Fruit fly (Drosophila melanogaster) whole organism, embryonic: ENCODE data around the gene CG12290.

Source experiments
- Asciz ChIP-seq: fragments of 200-800 bp; sonication (Bioruptor generic); optimal IDR thresholded peaks from 2 replicates; lab custom pipeline; 2017; ENCODE audit warnings: missing biosample characterization, mild to moderate bottlenecking, missing genetic modification characterization, missing genetic modification reagents
- Blimp-1 ChIP-seq: fragments of 200-800 bp; sonication (Bioruptor generic); optimal IDR thresholded peaks from 3 replicates; lab custom pipeline; 2018; ENCODE audit warnings: missing biosample characterization, missing genetic modification characterization, mild to moderate bottlenecking, moderate library complexity, missing genetic modification reagents
- CG10565 ChIP-seq: fragments of 200-800 bp; sonication (Bioruptor generic); optimal IDR thresholded peaks from 3 replicates; lab custom pipeline; 2016; ENCODE audit warnings: missing biosample characterization, mild to moderate bottlenecking, missing genetic modification characterization
- CG11695 ChIP-seq: fragments of 200-800 bp; sonication (Bioruptor generic); IDR thresholded peaks from 3 replicates; pipeline ENCODE4 v1.3.6; 2022; ENCODE audit warnings: missing biosample characterization, missing genetic modification characterization
- CG12659 ChIP-seq: fragments of 200-800 bp; sonication (Bioruptor generic); optimal IDR thresholded peaks from 3 replicates; lab custom pipeline; 2017; ENCODE audit warnings: mild to moderate bottlenecking, missing biosample characterization, missing genetic modification reagents, missing genetic modification characterization
- CG12744 ChIP-seq: fragments of 200-800 bp; sonication (Bioruptor generic); optimal IDR thresholded peaks from 2 replicates; lab custom pipeline; 2016; ENCODE audit warnings: missing biosample characterization, missing genetic modification characterization
- CG14965 ChIP-seq: fragments of 200-800 bp; sonication (Bioruptor generic); optimal IDR thresholded peaks from 2 replicates; lab custom pipeline; 2016; ENCODE audit warnings: missing biosample characterization, missing genetic modification characterization, borderline replicate concordance
- CG1792 ChIP-seq: fragments of 200-800 bp; sonication (Bioruptor generic); optimal IDR thresholded peaks from 2 replicates; lab custom pipeline; 2016; ENCODE audit warnings: missing biosample characterization, missing genetic modification characterization
- CG18599 ChIP-seq: fragments of 200-800 bp; sonication (Bioruptor generic); optimal IDR thresholded peaks from 3 replicates; lab custom pipeline; 2017; ENCODE audit warnings: missing biosample characterization, missing genetic modification characterization, mild to moderate bottlenecking, moderate library complexity, missing genetic modification reagents
- CG18619 ChIP-seq: fragments of 200-800 bp; sonication (Bioruptor generic); optimal IDR thresholded peaks from 3 replicates; lab custom pipeline; 2017; ENCODE audit warnings: missing biosample characterization, mild to moderate bottlenecking, missing genetic modification characterization
- CG2202 ChIP-seq: fragments of 200-800 bp; sonication (Bioruptor generic); optimal IDR thresholded peaks from 2 replicates; lab custom pipeline; 2018; ENCODE audit warnings: missing biosample characterization, mild to moderate bottlenecking, missing genetic modification characterization
- CG33557 ChIP-seq: fragments of 200-800 bp; sonication (Bioruptor generic); optimal IDR thresholded peaks from 2 replicates; lab custom pipeline; 2019; ENCODE audit warnings: missing biosample characterization, mild to moderate bottlenecking, missing genetic modification characterization, moderate library complexity
- CG42726 ChIP-seq: fragments of 200-800 bp; sonication (Bioruptor generic); IDR thresholded peaks from 2 replicates; pipeline ENCODE4 v1.3.6; 2022; ENCODE audit warnings: missing biosample characterization, missing genetic modification characterization; ENCODE audit not compliant: partially characterized antibody
- CG4424 ChIP-seq: fragments of 200-800 bp; sonication (Bioruptor generic); optimal IDR thresholded peaks from 3 replicates; lab custom pipeline; 2016; ENCODE audit warnings: missing biosample characterization, missing genetic modification characterization
- CG7745 ChIP-seq: fragments of 200-800 bp; sonication (Bioruptor generic); optimal IDR thresholded peaks from 2 replicates; lab custom pipeline; 2018; ENCODE audit warnings: missing biosample characterization, mild to moderate bottlenecking, missing genetic modification characterization, moderate library complexity
- CTCF ChIP-seq: fragments of 200-800 bp; sonication (Bioruptor generic); optimal IDR thresholded peaks from 2 replicates; lab custom pipeline; 2017; ENCODE audit warnings: missing biosample characterization, mild to moderate bottlenecking, missing genetic modification characterization, moderate library complexity
- CrebB ChIP-seq: fragments of 200-800 bp; sonication (Bioruptor generic); optimal IDR thresholded peaks from 3 replicates; lab custom pipeline; 2018; ENCODE audit warnings: missing biosample characterization, mild to moderate bottlenecking, missing genetic modification characterization
- D19A ChIP-seq: fragments of 200-800 bp; optimal IDR thresholded peaks from 3 replicates; lab custom pipeline; 2019; ENCODE audit warnings: missing biosample characterization, mild to moderate bottlenecking, missing genetic modification characterization, moderate library complexity
- Dbx ChIP-seq: fragments of 200-800 bp; sonication (Bioruptor generic); IDR thresholded peaks from 3 replicates; pipeline ENCODE4 v1.3.6; 2022; ENCODE audit warnings: missing biosample characterization, missing genetic modification characterization
- Dek ChIP-seq: fragments of 200-800 bp; sonication (Bioruptor generic); optimal IDR thresholded peaks from 3 replicates; lab custom pipeline; 2019; ENCODE audit warnings: missing biosample characterization, mild to moderate bottlenecking, missing genetic modification characterization, moderate library complexity
- E2f1 ChIP-seq: fragments of 200-800 bp; sonication (Bioruptor generic); IDR thresholded peaks from 2 replicates; pipeline ENCODE4 v1.3.6; 2022; ENCODE audit warnings: missing biosample characterization, missing genetic modification characterization
- HLH3B ChIP-seq: fragments of 200-800 bp; sonication (Bioruptor generic); IDR thresholded peaks from 2 replicates; pipeline ENCODE4 v1.3.6; 2022; ENCODE audit warnings: missing biosample characterization, missing genetic modification characterization
- HLH54F ChIP-seq: fragments of 200-800 bp; sonication (Bioruptor generic); optimal IDR thresholded peaks from 3 replicates; lab custom pipeline; 2016; ENCODE audit warnings: missing biosample characterization, missing genetic modification characterization
- Hmr ChIP-seq: fragments of 200-800 bp; sonication (Bioruptor generic); optimal IDR thresholded peaks from 3 replicates; lab custom pipeline; 2017; ENCODE audit warnings: mild to moderate bottlenecking, missing biosample characterization, missing genetic modification reagents, missing genetic modification characterization
- Hmx ChIP-seq: fragments of 200-800 bp; sonication (Bioruptor generic); optimal IDR thresholded peaks from 2 replicates; lab custom pipeline; 2016; ENCODE audit warnings: missing biosample characterization, missing genetic modification characterization
- Mes4 ChIP-seq: fragments of 200-800 bp; sonication (Bioruptor generic); optimal IDR thresholded peaks from 2 replicates; lab custom pipeline; 2016; ENCODE audit warnings: missing biosample characterization, missing genetic modification characterization
- Opbp ChIP-seq: fragments of 200-800 bp; sonication (Bioruptor generic); IDR thresholded peaks from 3 replicates; pipeline ENCODE4 v1.3.6; 2022; ENCODE audit warnings: missing biosample characterization, missing genetic modification characterization; ENCODE audit not compliant: partially characterized antibody
- bigmax ChIP-seq: fragments of 200-800 bp; sonication (Bioruptor generic); optimal IDR thresholded peaks from 2 replicates; lab custom pipeline; 2018; ENCODE audit warnings: missing biosample characterization, mild to moderate bottlenecking, missing genetic modification characterization
- bsh ChIP-seq, 2 experiments: fragments of 200-800 bp; sonication (Bioruptor generic); optimal IDR thresholded peaks; 2 replicates each; lab custom pipeline; 2017 to 2018; ENCODE audit warnings: mild to moderate bottlenecking in 2 of 2, missing biosample characterization in 2 of 2, missing genetic modification characterization in 2 of 2, moderate library complexity in 1 of 2
- chif ChIP-seq, 2 experiments: fragments of 200-800 bp; sonication (Bioruptor generic); optimal IDR thresholded peaks; 3 replicates each; lab custom pipeline; 2016; ENCODE audit warnings: missing biosample characterization in 2 of 2, missing genetic modification characterization in 2 of 2
- en ChIP-seq: fragments of 200-800 bp; sonication (Bioruptor generic); optimal IDR thresholded peaks from 2 replicates; lab custom pipeline; 2016; ENCODE audit warnings: missing biosample characterization, missing genetic modification characterization
- exex ChIP-seq: fragments of 200-800 bp; sonication (Bioruptor generic); optimal IDR thresholded peaks from 4 replicates; lab custom pipeline; 2018; ENCODE audit warnings: missing biosample characterization, mild to moderate bottlenecking, missing genetic modification characterization, moderate library complexity
- grn ChIP-seq: fragments of 200-800 bp; sonication (Bioruptor generic); optimal IDR thresholded peaks from 3 replicates; lab custom pipeline; 2017; ENCODE audit warnings: missing biosample characterization, missing genetic modification characterization
- kah ChIP-seq: fragments of 200-800 bp; sonication (Bioruptor generic); optimal IDR thresholded peaks from 2 replicates; lab custom pipeline; 2018; ENCODE audit warnings: missing biosample characterization, mild to moderate bottlenecking, missing genetic modification characterization
- kni ChIP-seq: fragments of 200-800 bp; sonication (Bioruptor generic); optimal IDR thresholded peaks from 3 replicates; lab custom pipeline; 2017; ENCODE audit warnings: mild to moderate bottlenecking, missing biosample characterization, missing genetic modification reagents, missing genetic modification characterization
- knrl ChIP-seq: fragments of 200-800 bp; sonication (Bioruptor generic); IDR thresholded peaks from 3 replicates; pipeline ENCODE4 v1.3.6; 2022; ENCODE audit warnings: missing biosample characterization, missing genetic modification characterization; ENCODE audit not compliant: partially characterized antibody
- lbe ChIP-seq: fragments of 200-800 bp; sonication (Bioruptor generic); optimal IDR thresholded peaks from 2 replicates; lab custom pipeline; 2016; ENCODE audit warnings: missing biosample characterization, mild to moderate bottlenecking, missing genetic modification characterization
- lilli ChIP-seq: fragments of 200-800 bp; sonication (Bioruptor generic); optimal IDR thresholded peaks from 3 replicates; lab custom pipeline; 2016; ENCODE audit warnings: missing biosample characterization, missing genetic modification characterization
- lov ChIP-seq, 2 experiments: fragments of 200-800 bp in 1 of 2; fragments of >200 bp in 1 of 2; sonication (Bioruptor generic) in 1 of 2; IDR thresholded peaks in 1 of 2; optimal IDR thresholded peaks in 1 of 2; 2 replicates in 1 of 2; 3 replicates in 1 of 2; pipeline versions ENCODE4 v1.3.6 to Lab custom; 2017 to 2022; ENCODE audit warnings: missing biosample characterization in 1 of 2, missing genetic modification characterization in 1 of 2
- maf-S ChIP-seq: fragments of 200-800 bp; sonication (Bioruptor generic); optimal IDR thresholded peaks from 2 replicates; lab custom pipeline; 2016; ENCODE audit warnings: missing biosample characterization, missing genetic modification characterization
- nerfin-2 ChIP-seq: fragments of 200-800 bp; sonication (Bioruptor generic); IDR thresholded peaks from 2 replicates; pipeline ENCODE4 v1.3.6; 2022; ENCODE audit warnings: missing biosample characterization, missing genetic modification characterization; ENCODE audit not compliant: partially characterized antibody
- onecut ChIP-seq: fragments of 200-800 bp; sonication (Bioruptor generic); IDR thresholded peaks from 2 replicates; pipeline ENCODE4 v1.3.6; 2022; ENCODE audit warnings: missing biosample characterization, missing genetic modification characterization
- psq ChIP-seq: fragments of 200-800 bp; sonication (Bioruptor generic); optimal IDR thresholded peaks from 2 replicates; lab custom pipeline; 2017; ENCODE audit warnings: missing biosample characterization, missing genetic modification characterization
- ranshi ChIP-seq: fragments of 200-800 bp; sonication (Bioruptor generic); IDR thresholded peaks from 2 replicates; pipeline ENCODE4 v1.3.6; 2022; ENCODE audit warnings: missing biosample characterization, missing genetic modification characterization
- ro ChIP-seq: fragments of 200-800 bp; sonication (Bioruptor generic); IDR thresholded peaks from 2 replicates; pipeline ENCODE4 v1.3.6; 2022; ENCODE audit warnings: missing biosample characterization, missing genetic modification characterization
- slou ChIP-seq: fragments of 200-800 bp; sonication (Bioruptor generic); optimal IDR thresholded peaks from 3 replicates; lab custom pipeline; 2016; ENCODE audit warnings: missing biosample characterization, missing genetic modification characterization
- sna ChIP-seq: fragments of 200-800 bp; sonication (Bioruptor generic); IDR thresholded peaks from 2 replicates; pipeline ENCODE4 v1.3.6; 2022; ENCODE audit warnings: missing biosample characterization, missing genetic modification characterization; ENCODE audit not compliant: partially characterized antibody
- stc ChIP-seq: fragments of 200-800 bp; sonication (Bioruptor generic); IDR thresholded peaks from 2 replicates; pipeline ENCODE4 v1.3.6; 2022; ENCODE audit warnings: missing biosample characterization, missing genetic modification characterization
- usp ChIP-seq: fragments of >200 bp; optimal IDR thresholded peaks from 2 replicates; lab custom pipeline; 2017; ENCODE audit warnings: missing biosample characterization, missing genetic modification characterization
- z ChIP-seq: fragments of 200-800 bp; sonication (Bioruptor generic); IDR thresholded peaks from 3 replicates; pipeline ENCODE4 v1.3.6; 2022; ENCODE audit warnings: missing biosample characterization, missing genetic modification characterization

CG12290 gene

dm6 chr3R:26230016-26230415 is at the start of gene CG12290 (continued):
- TF ChIP-seq CG42726 (GFP tag; lab: Robert Waterston, UW) (peak; percentile 48; the same call in 1 of the 2 replicates), CG11695 (0 out of 3 replicates have a peak, but pooled peaks have one; percentile 43), CG33557 (no peak), ro (GFP tag; lab: Robert Waterston, UW) (no peak), psq (GFP tag; lab: Kevin White, UChicago) (no peak), Hmx (GFP tag; lab: Kevin White, UChicago) (no peak), nerfin-2 (GFP tag; lab: Robert Waterston, UW) (no peak), grn (no peak), CTCF (GFP tag; lab: Kevin White, UChicago) (no peak), HLH54F (no peak), ranshi (peak; percentile 16; the same call in 1 of the 2 replicates), CG2202 (tag; lab: Kevin White, UChicago) (no peak), CG18619 (no peak), kni (GFP tag; lab: Kevin White, UChicago) (no peak), CG18599 (peak; percentile 8), z (GFP tag; lab: Robert Waterston, UW) (peak; percentile 74; the same call in 2 of the 3 replicates), sna (GFP tag; lab: Robert Waterston, UW) (peak; percentile 29), lbe (GFP tag; lab: Kevin White, UChicago) (no peak), slou (GFP tag; lab: Kevin White, UChicago) (no peak), CG4424 (no peak), kah (GFP tag; lab: Kevin White, UChicago) (peak; percentile 53), Mes4 (GFP tag; lab: Kevin White, UChicago) (peak; percentile 13), CG12659 (GFP tag; lab: Kevin White, UChicago) (peak; percentile 13), Dbx (peak; percentile 57; the same call in 2 of the 3 replicates), Blimp-1 (peak; percentile 11), Opbp (GFP tag; lab: Robert Waterston, UW) (0 out of 3 replicates have a peak, but pooled peaks have one; percentile 28), bsh (GFP tag; optimal IDR thresholded peaks at IDR 0.05; lab: Kevin White, UChicago) (peak; percentile 2 to 16), en (GFP tag; lab: Kevin White, UChicago) (no peak), lilli (GFP tag; lab: Kevin White, UChicago) (peak; percentile 39), Dek (no peak), CG14965 (GFP tag; lab: Kevin White, UChicago) (no peak), onecut (GFP tag; lab: Robert Waterston, UW) (peak; percentile 33; the same call in 1 of the 2 replicates), CG7745 (tag; lab: Kevin White, UChicago) (no peak), maf-S (GFP tag; lab: Kevin White, UChicago) (peak; percentile 38), stc (GFP tag; lab: Robert Waterston, UW) (peak; percentile 47; the same call in 1 of the 2 replicates), Hmr (GFP tag; lab: Kevin White, UChicago) (peak; percentile 34), usp (GFP tag; lab: Kevin White, UChicago) (no peak), CrebB (tag; lab: Kevin White, UChicago) (no peak), lov (optimal IDR thresholded peaks at IDR 0.05; lab: Kevin White, UChicago) (no peak), lov (GFP tag; IDR thresholded peaks at IDR 0.05; lab: Robert Waterston, UW) (no peak), E2f1 (GFP tag; lab: Robert Waterston, UW) (peak; percentile 16; the same call in 1 of the 2 replicates), bigmax (GFP tag; lab: Kevin White, UChicago) (no peak), exex (tag; lab: Kevin White, UChicago) (no peak), chif (GFP tag; optimal IDR thresholded peaks at IDR 0.05; lab: Kevin White, UChicago) (no peak), D19A (tag; lab: Kevin White, UChicago) (no peak), HLH3B (no peak), Asciz (GFP tag; lab: Kevin White, UChicago) (no peak), CG10565 (GFP tag; lab: Kevin White, UChicago) (no peak), CG1792 (GFP tag; lab: Kevin White, UChicago) (no peak), knrl (GFP tag; lab: Robert Waterston, UW) (no peak), CG12744 (no peak)
